Fruit fly (Drosophila melanogaster): Measurements from ENCODE around the gene P5CDh1.

dm6 chr3L:21843307-21843706 is 2.2 kb upstream of the P5CDh1 start:
- no peak for TF ChIP-seq CG8301 (tag; optimal IDR thresholded peaks at IDR 0.05)
- TF ChIP-seq CG17806 (tag; optimal IDR thresholded peaks at IDR 0.05), result no peak
- TF ChIP-seq Pif1A (GFP tag; optimal IDR thresholded peaks at IDR 0.05), result no peak
- no peak for TF ChIP-seq Ets98B (GFP tag; IDR thresholded peaks at IDR 0.05)
- no peak for TF ChIP-seq EcR (GFP tag; optimal IDR thresholded peaks at IDR 0.05)
- TF ChIP-seq Pif1B (GFP tag; optimal IDR thresholded peaks at IDR 0.05), result no peak
- TF ChIP-seq Snoo (tag; optimal IDR thresholded peaks at IDR 0.05), result no peak

Data from whole organism, pupa.